Worm (Caenorhabditis elegans): ENCODE results near the gene ZK632.2.

The ZK632.2 gene

DNA sequence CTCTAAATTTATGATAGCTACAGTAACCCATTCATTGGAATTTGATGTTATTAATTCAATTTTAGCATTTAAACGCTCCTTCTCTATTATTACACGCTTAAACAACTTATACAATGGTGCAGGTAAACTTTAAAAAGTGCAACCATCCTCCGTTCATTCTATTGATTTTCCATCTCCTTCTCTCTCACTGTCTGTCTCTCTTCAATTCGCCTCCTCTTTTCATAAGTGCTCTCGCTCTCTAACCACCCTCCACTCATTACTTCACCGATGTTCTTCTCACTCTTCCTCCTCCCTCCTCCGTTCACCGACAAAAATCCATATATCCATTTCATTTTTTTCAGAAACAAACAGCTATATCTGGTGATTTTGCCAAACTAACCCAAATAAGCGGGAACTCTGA is 32.7 kb upstream of the ZK632.2 start, which contains the start of gene cbp-1:
Gene cbp-1, plus strand, starts transcription at position 335 of the 400 bp plus-strand sequence.
- no peak for TF ChIP-seq aly-2 (tag; optimal IDR thresholded peaks at IDR 0.05)
- peak; percentile 18 for TF ChIP-seq hmg-11 (tag; optimal IDR thresholded peaks at IDR 0.05)
- peak; percentile 73 for TF ChIP-seq pha-4 (tag; optimal IDR thresholded peaks at IDR 0.05)
- TF ChIP-seq pqm-1 (tag; optimal IDR thresholded peaks at IDR 0.05): no peak
- peak; percentile 48 for TF ChIP-seq daf-12 (tag; optimal IDR thresholded peaks at IDR 0.05)
- TF ChIP-seq nhr-23 (tag; optimal IDR thresholded peaks at IDR 0.05): peak; percentile 57
- no peak for TF ChIP-seq nhr-76 (tag; optimal IDR thresholded peaks at IDR 0.05)
- TF ChIP-seq nhr-11 (tag; optimal IDR thresholded peaks at IDR 0.05): no peak
- TF ChIP-seq nhr-77 (tag; optimal IDR thresholded peaks at IDR 0.05): no peak
- no peak for TF ChIP-seq jun-1 (tag; optimal IDR thresholded peaks at IDR 0.05)
- TF ChIP-seq nhr-67 (tag; optimal IDR thresholded peaks at IDR 0.05): no peak
- TF ChIP-seq fkh-2 (tag; optimal IDR thresholded peaks at IDR 0.05): no peak
- TF ChIP-seq ceh-82 (tag; optimal IDR thresholded peaks at IDR 0.05): no peak
- no peak for TF ChIP-seq mml-1 (tag; optimal IDR thresholded peaks at IDR 0.05)
- no peak for TF ChIP-seq elt-2 (tag; optimal IDR thresholded peaks at IDR 0.05)
- no peak for TF ChIP-seq ceh-16 (tag; optimal IDR thresholded peaks at IDR 0.05)
- TF ChIP-seq tbx-2 (tag; optimal IDR thresholded peaks at IDR 0.05): no peak
- no peak for TF ChIP-seq mdl-1 (tag; optimal IDR thresholded peaks at IDR 0.05)
- no peak for TF ChIP-seq elt-1 (tag; optimal IDR thresholded peaks at IDR 0.05)
- TF ChIP-seq nhr-43 (tag; optimal IDR thresholded peaks at IDR 0.05; ENCODE audit: poor library complexity, severe bottlenecking): no peak
- TF ChIP-seq skn-1 (tag; optimal IDR thresholded peaks at IDR 0.05): no peak
- no peak for TF ChIP-seq nhr-237 (tag; optimal IDR thresholded peaks at IDR 0.05)
- TF ChIP-seq nhr-12 (tag; optimal IDR thresholded peaks at IDR 0.05): no peak
- TF ChIP-seq sea-2 (GFP tag; optimal IDR thresholded peaks at IDR 0.05): no peak
- peak; percentile 51 for TF ChIP-seq nhr-25 (tag; optimal IDR thresholded peaks at IDR 0.05)
- TF ChIP-seq ama-1 (optimal IDR thresholded peaks at IDR 0.05): no peak
- TF ChIP-seq ztf-11 (tag; optimal IDR thresholded peaks at IDR 0.05): no peak
- peak; percentile 53 for TF ChIP-seq lin-39 (tag; optimal IDR thresholded peaks at IDR 0.05)
- peak; percentile 44 for TF ChIP-seq egl-5 (tag; optimal IDR thresholded peaks at IDR 0.05)
- TF ChIP-seq ztf-4 (tag; optimal IDR thresholded peaks at IDR 0.05): no peak
- TF ChIP-seq egl-27 (tag; optimal IDR thresholded peaks at IDR 0.05): no peak
- no peak for TF ChIP-seq zag-1 (tag; optimal IDR thresholded peaks at IDR 0.05)
- peak; percentile 83 for TF ChIP-seq ceh-28 (tag; optimal IDR thresholded peaks at IDR 0.05)
- no peak for TF ChIP-seq lin-15B (tag; optimal IDR thresholded peaks at IDR 0.05)
- no peak for TF ChIP-seq nhr-28 (tag; optimal IDR thresholded peaks at IDR 0.05)
- no peak for TF ChIP-seq unc-39 (tag; optimal IDR thresholded peaks at IDR 0.05)
- TF ChIP-seq lsy-12 (tag; optimal IDR thresholded peaks at IDR 0.05): no peak
- peak; percentile 69 for TF ChIP-seq nfya-1 (tag; optimal IDR thresholded peaks at IDR 0.05; ENCODE audit: insufficient read depth)
- no peak for TF ChIP-seq eor-1 (tag; optimal IDR thresholded peaks at IDR 0.05)
- no peak for TF ChIP-seq ZK546.5 (tag; optimal IDR thresholded peaks at IDR 0.05)
- no peak for TF ChIP-seq fos-1 (tag; optimal IDR thresholded peaks at IDR 0.05)
- TF ChIP-seq fkh-10 (GFP tag; optimal IDR thresholded peaks at IDR 0.05): no peak
- no peak for TF ChIP-seq elt-3 (tag; optimal IDR thresholded peaks at IDR 0.05)

DNA sequence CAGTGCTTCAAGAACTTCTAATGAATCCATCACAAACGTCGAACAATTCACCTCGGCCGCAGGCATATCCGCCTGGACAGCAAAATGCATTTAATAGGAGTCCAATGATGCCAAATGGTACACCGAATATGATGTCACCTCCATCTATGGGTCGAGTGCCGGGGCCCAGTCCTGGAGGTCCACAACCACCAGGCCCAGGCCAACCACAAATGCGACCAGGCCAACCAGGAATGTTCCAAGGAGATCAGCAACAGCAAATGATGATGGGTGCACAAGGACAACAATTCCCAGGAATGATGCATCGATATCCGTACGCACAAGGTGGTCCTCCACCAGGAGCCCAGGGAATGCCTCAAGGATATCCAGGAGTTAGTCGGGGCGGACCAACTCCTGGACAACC is 31.8 kb upstream of the ZK632.2 start:
- no peak for TF ChIP-seq fkh-10 (GFP tag; optimal IDR thresholded peaks at IDR 0.05)
- TF ChIP-seq ceh-28 (tag; optimal IDR thresholded peaks at IDR 0.05): no peak

DNA sequence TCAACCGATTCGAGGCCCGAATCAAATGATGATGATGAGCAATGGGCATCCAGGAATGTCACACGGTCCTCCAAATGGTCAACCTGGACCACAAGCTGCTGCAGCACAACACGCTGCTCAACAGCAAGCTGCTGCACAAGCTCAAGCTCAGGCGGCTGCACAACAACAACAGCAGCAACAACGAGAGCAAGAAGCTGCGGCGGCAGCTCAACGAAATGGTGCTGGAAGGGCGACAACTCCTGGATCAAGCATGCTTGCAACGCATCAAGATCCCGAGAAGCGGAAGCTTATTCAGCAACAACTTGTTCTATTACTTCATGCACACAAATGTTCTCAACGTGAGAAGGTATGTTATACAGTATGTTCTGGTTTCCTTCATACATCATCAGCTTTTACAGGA is 30.9 kb upstream of the ZK632.2 start:
- TF ChIP-seq pqm-1 (tag; optimal IDR thresholded peaks at IDR 0.05) (no peak), hmg-11 (tag; optimal IDR thresholded peaks at IDR 0.05) (no peak), ztf-11 (tag; optimal IDR thresholded peaks at IDR 0.05) (no peak), fkh-2 (tag; optimal IDR thresholded peaks at IDR 0.05) (no peak), nhr-67 (tag; optimal IDR thresholded peaks at IDR 0.05) (no peak), skn-1 (tag; optimal IDR thresholded peaks at IDR 0.05) (no peak), egl-5 (tag; optimal IDR thresholded peaks at IDR 0.05) (no peak)
